Fruit fly (Drosophila melanogaster) whole organism, embryonic: ENCODE measurements around the gene CG6912.
A peak's percentile ranks its signal among the peaks of the same experiment; 100 is the strongest.

ENCODE experiments used
- CG11093 ChIP-seq: fragments of 200-800 bp; sonication (Bioruptor generic); IDR thresholded peaks from 3 replicates; pipeline ENCODE4 v1.3.6; 2022; ENCODE audit warnings: missing biosample characterization, missing genetic modification characterization
- CG12659 ChIP-seq: fragments of 200-800 bp; sonication (Bioruptor generic); optimal IDR thresholded peaks from 3 replicates; lab custom pipeline; 2017; ENCODE audit warnings: mild to moderate bottlenecking, missing biosample characterization, missing genetic modification reagents, missing genetic modification characterization
- CG12942 ChIP-seq: fragments of 200-800 bp; sonication (Bioruptor generic); optimal IDR thresholded peaks from 3 replicates; lab custom pipeline; 2016; ENCODE audit warnings: missing biosample characterization, missing genetic modification characterization
- CG16813 ChIP-seq: fragments of 200-800 bp; sonication (Bioruptor generic); IDR thresholded peaks from 3 replicates; pipeline ENCODE4 v1.3.6; 2022; ENCODE audit warnings: missing biosample characterization, missing genetic modification characterization; ENCODE audit not compliant: partially characterized antibody
- CG18619 ChIP-seq: fragments of 200-800 bp; sonication (Bioruptor generic); optimal IDR thresholded peaks from 3 replicates; lab custom pipeline; 2017; ENCODE audit warnings: missing biosample characterization, mild to moderate bottlenecking, missing genetic modification characterization
- CG2875 ChIP-seq: fragments of 200-800 bp; sonication (Bioruptor generic); optimal IDR thresholded peaks from 2 replicates; lab custom pipeline; 2017; ENCODE audit warnings: missing biosample characterization, mild to moderate bottlenecking, missing genetic modification characterization, missing genetic modification reagents
- CG3838 ChIP-seq: fragments of 200-800 bp; sonication (Bioruptor generic); optimal IDR thresholded peaks from 3 replicates; lab custom pipeline; 2016; ENCODE audit warnings: missing biosample characterization, missing genetic modification characterization
- CG3847 ChIP-seq: fragments of 200-800 bp; sonication (Bioruptor generic); IDR thresholded peaks from 2 replicates; pipeline ENCODE4 v1.3.6; 2022; ENCODE audit warnings: missing biosample characterization, missing genetic modification characterization
- CG4424 ChIP-seq: fragments of 200-800 bp; sonication (Bioruptor generic); optimal IDR thresholded peaks from 3 replicates; lab custom pipeline; 2016; ENCODE audit warnings: missing biosample characterization, missing genetic modification characterization
- CG6272 ChIP-seq: fragments of 200-800 bp; sonication (Bioruptor generic); IDR thresholded peaks from 2 replicates; pipeline ENCODE4 v1.3.6; 2022; ENCODE audit warnings: missing biosample characterization, missing genetic modification characterization
- Drgx ChIP-seq: fragments of 200-800 bp; sonication (Bioruptor generic); IDR thresholded peaks from 2 replicates; pipeline ENCODE4 v1.3.6; 2022; ENCODE audit warnings: missing biosample characterization, missing genetic modification characterization
- Eip74EF ChIP-seq, 2 experiments: fragments of 200-800 bp in 1 of 2; fragments of >200 bp in 1 of 2; sonication (Bioruptor generic) in 1 of 2; optimal IDR thresholded peaks; 2 replicates each; lab custom pipeline; 2017 to 2019; ENCODE audit warnings: missing biosample characterization in 2 of 2, missing genetic modification characterization in 2 of 2, mild to moderate bottlenecking in 1 of 2, moderate library complexity in 1 of 2
- Hmx ChIP-seq: fragments of 200-800 bp; sonication (Bioruptor generic); optimal IDR thresholded peaks from 2 replicates; lab custom pipeline; 2016; ENCODE audit warnings: missing biosample characterization, missing genetic modification characterization
- Oaz ChIP-seq: fragments of 200-800 bp; sonication (Bioruptor generic); IDR thresholded peaks from 2 replicates; pipeline ENCODE4 v1.3.6; 2022; ENCODE audit warnings: missing biosample characterization, missing genetic modification characterization
- Oli ChIP-seq: fragments of 200-800 bp; sonication (Bioruptor generic); optimal IDR thresholded peaks from 2 replicates; lab custom pipeline; 2018; ENCODE audit warnings: missing biosample characterization, mild to moderate bottlenecking, missing genetic modification characterization, moderate library complexity
- chinmo ChIP-seq: fragments of 200-800 bp; sonication (Bioruptor generic); IDR thresholded peaks from 4 replicates; pipeline ENCODE4 v1.3.6; 2022; ENCODE audit warnings: missing biosample characterization, missing genetic modification characterization; ENCODE audit not compliant: partially characterized antibody
- crol ChIP-seq: fragments of 200-800 bp; sonication (Bioruptor generic); IDR thresholded peaks from 2 replicates; pipeline ENCODE4 v1.3.6; 2022; ENCODE audit warnings: missing biosample characterization, missing genetic modification characterization
- esg ChIP-seq: fragments of 200-800 bp; sonication (Bioruptor generic); conservative IDR thresholded peaks from 2 replicates; pipeline ENCODE4 v1.3.6; 2022; ENCODE audit warnings: missing biosample characterization, missing genetic modification characterization
- gcm2 ChIP-seq: fragments of 200-800 bp; sonication (Bioruptor generic); optimal IDR thresholded peaks from 2 replicates; lab custom pipeline; 2016; ENCODE audit warnings: missing biosample characterization, missing genetic modification characterization
- gem ChIP-seq: fragments of 200-800 bp; sonication (Bioruptor generic); optimal IDR thresholded peaks from 2 replicates; lab custom pipeline; 2019; ENCODE audit warnings: missing biosample characterization, mild to moderate bottlenecking, missing genetic modification characterization, moderate library complexity
- lbe ChIP-seq: fragments of 200-800 bp; sonication (Bioruptor generic); optimal IDR thresholded peaks from 2 replicates; lab custom pipeline; 2016; ENCODE audit warnings: missing biosample characterization, mild to moderate bottlenecking, missing genetic modification characterization
- peb ChIP-seq: fragments of 200-800 bp; sonication (Bioruptor generic); IDR thresholded peaks from 2 replicates; pipeline ENCODE4 v1.3.6; 2022; ENCODE audit warnings: missing biosample characterization, missing genetic modification characterization
- pzg ChIP-seq: fragments of 200-800 bp; sonication (Bioruptor generic); optimal IDR thresholded peaks from 3 replicates; lab custom pipeline; 2018; ENCODE audit warnings: missing biosample characterization, mild to moderate bottlenecking, missing genetic modification characterization, moderate library complexity
- sima ChIP-seq: fragments of 200-800 bp; sonication (Bioruptor generic); optimal IDR thresholded peaks from 2 replicates; lab custom pipeline; 2016; ENCODE audit warnings: missing biosample characterization, missing genetic modification characterization
- sisA ChIP-seq: fragments of 200-800 bp; sonication (Bioruptor generic); IDR thresholded peaks from 2 replicates; pipeline ENCODE4 v1.3.6; 2022; ENCODE audit warnings: missing biosample characterization, missing genetic modification characterization
- sug ChIP-seq: fragments of 200-800 bp; optimal IDR thresholded peaks from 2 replicates; lab custom pipeline; 2019; ENCODE audit warnings: missing biosample characterization, mild to moderate bottlenecking, missing genetic modification characterization, moderate library complexity
- trem ChIP-seq: fragments of 200-800 bp; optimal IDR thresholded peaks from 3 replicates; lab custom pipeline; 2019; ENCODE audit warnings: missing biosample characterization, mild to moderate bottlenecking, missing genetic modification characterization, moderate library complexity
- vvl ChIP-seq: fragments of 200-800 bp; sonication (Bioruptor generic); IDR thresholded peaks from 2 replicates; pipeline ENCODE4 v1.3.6; 2022; ENCODE audit warnings: missing biosample characterization, missing genetic modification characterization
- z ChIP-seq: fragments of 200-800 bp; sonication (Bioruptor generic); IDR thresholded peaks from 3 replicates; pipeline ENCODE4 v1.3.6; 2022; ENCODE audit warnings: missing biosample characterization, missing genetic modification characterization

Gene CG6912

DNA sequence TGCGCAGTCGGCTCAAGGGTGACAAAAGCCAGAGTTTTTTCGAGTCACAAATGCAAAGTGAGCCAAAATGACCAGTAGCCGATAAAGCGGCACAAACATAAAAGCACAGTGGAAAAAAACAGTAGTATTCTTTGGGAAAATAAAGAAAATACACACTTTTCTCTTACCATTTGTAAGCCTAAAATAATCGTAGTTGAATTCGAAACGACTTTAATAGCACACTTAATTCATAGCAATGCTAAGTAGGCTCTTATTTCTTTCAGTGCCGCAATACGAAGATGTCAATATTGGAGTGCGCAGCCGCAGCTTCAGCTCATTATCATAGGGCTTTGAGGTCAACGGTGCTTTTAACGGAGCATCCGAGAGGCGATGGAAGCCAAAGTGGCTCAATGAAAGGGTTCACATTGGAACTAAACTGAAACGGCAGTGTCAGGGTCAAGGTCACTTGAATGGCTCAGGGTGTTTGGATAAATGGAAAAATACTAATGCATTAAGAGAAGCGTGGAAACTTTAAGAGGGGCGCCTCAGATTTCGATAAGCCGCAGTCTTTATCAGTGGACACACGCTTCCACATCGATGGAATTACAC lies 49.1 kb downstream of the CG6912 start (continued):
- no peak for TF ChIP-seq lbe (GFP tag; lab: Kevin White, UChicago)
- peak; percentile 5 for TF ChIP-seq CG3838 (GFP tag; lab: Kevin White, UChicago)
- TF ChIP-seq peb (GFP tag; lab: Robert Waterston, UW): peak; percentile 73; the same call in 1 of the 2 replicates
- TF ChIP-seq esg (GFP tag; lab: Robert Waterston, UW): peak; percentile 88
- peak; percentile 65 for TF ChIP-seq CG12942
- peak; percentile 40 for TF ChIP-seq sug
- TF ChIP-seq CG18619 (GFP tag; lab: Kevin White, UChicago): peak; percentile 53
- TF ChIP-seq CG6272 (GFP tag; lab: Robert Waterston, UW): peak; percentile 86
- TF ChIP-seq gcm2 (GFP tag; lab: Kevin White, UChicago): peak; percentile 68
- peak; percentile 73 for TF ChIP-seq CG3847 (GFP tag; lab: Robert Waterston, UW)
- TF ChIP-seq CG11093 (GFP tag; lab: Robert Waterston, UW): peak; percentile 76

DNA sequence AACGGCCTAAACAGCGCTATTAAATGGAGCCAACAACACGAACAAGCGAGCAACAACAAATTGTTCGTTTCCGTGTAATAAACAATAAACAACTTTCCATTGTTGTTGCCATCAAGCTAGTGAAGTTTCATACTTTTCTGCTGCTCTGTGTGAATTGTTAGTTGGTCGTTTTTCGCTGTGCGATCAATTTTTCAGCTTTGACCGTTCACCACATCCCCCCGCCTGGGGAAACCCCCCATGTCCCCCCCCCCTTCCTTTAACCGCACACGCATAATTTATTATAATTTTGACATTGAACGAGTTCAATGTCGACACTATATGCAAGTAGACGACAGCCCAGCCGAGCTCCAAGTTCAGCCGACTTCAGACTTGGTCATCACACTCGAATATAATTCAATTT lies 49.8 kb downstream of the CG6912 start:
- TF ChIP-seq Oaz (no peak), Oli (tag; lab: Kevin White, UChicago) (no peak), chinmo (peak; percentile 85; the same call in 3 of the 4 replicates), CG4424 (GFP tag; lab: Kevin White, UChicago) (no peak), CG16813 (no peak), CG12659 (GFP tag; lab: Kevin White, UChicago) (no peak), sima (GFP tag; lab: Kevin White, UChicago) (no peak), Hmx (GFP tag; lab: Kevin White, UChicago) (no peak), gem (tag; lab: Kevin White, UChicago) (no peak), pzg (no peak), Drgx (GFP tag; lab: Robert Waterston, UW) (no peak), z (GFP tag; lab: Robert Waterston, UW) (no peak), crol (GFP tag; lab: Robert Waterston, UW) (peak; percentile 78), Eip74EF (GFP tag; optimal IDR thresholded peaks at IDR 0.05; lab: Kevin White, UChicago) (peak in 1 of 2 experiments; percentile 37), trem (no peak), sisA (GFP tag; lab: Robert Waterston, UW) (no peak), CG2875 (no peak), vvl (GFP tag; lab: Robert Waterston, UW) (peak; percentile 53)
